Worm (Caenorhabditis elegans) whole organism, mixed stage, embryonic: ENCODE data around the gene R11H6.5.

Experiments
- lin-13 ChIP-seq: fragments of 150-350 bp; optimal IDR thresholded peaks from 2 replicates; lab custom pipeline; 2014; ENCODE audit warnings: missing biosample characterization, missing genetic modification characterization
- lsy-2 ChIP-seq: fragments of 150-350 bp; optimal IDR thresholded peaks from 2 replicates; lab custom pipeline; 2014; ENCODE audit warnings: missing biosample characterization, missing genetic modification characterization
- nhr-28 ChIP-seq: fragments of 150-350 bp; optimal IDR thresholded peaks from 2 replicates; lab custom pipeline; 2014; ENCODE audit warnings: missing biosample characterization, missing genetic modification characterization
- tbx-8 ChIP-seq: fragments of 200-800 bp; sonication (Bioruptor generic); optimal IDR thresholded peaks from 2 replicates; lab custom pipeline; 2018; ENCODE audit warnings: mild to moderate bottlenecking, missing genetic modification characterization, moderate library complexity, missing compliant biosample characterization
- unc-120 ChIP-seq: sonication (generic microtip); optimal IDR thresholded peaks from 2 replicates; lab custom pipeline; 2017; ENCODE audit warnings: missing genetic modification characterization, missing compliant biosample characterization; ENCODE audit not compliant: poor library complexity, severe bottlenecking
- unc-39 ChIP-seq: fragments of 150-350 bp; optimal IDR thresholded peaks from 2 replicates; lab custom pipeline; 2014; ENCODE audit warnings: missing biosample characterization, missing genetic modification characterization

The R11H6.5 gene

ce11 chrV:14562589-14562988 lies 49.4 kb downstream of the R11H6.5 start, which contains the start of gene C53A5.11:
Gene C53A5.11, plus strand, starts transcription at chrV:14562889.
- TF ChIP-seq nhr-28 (tag; lab: Kevin White, UChicago) (no peak), unc-39 (tag; lab: Kevin White, UChicago) (no peak), tbx-8 (GFP tag; lab: Kevin White, UChicago) (no peak), lin-13 (no peak), lsy-2 (no peak), unc-120 (no peak)
